Fruit fly (Drosophila melanogaster) Kc167 (cell line): ENCODE measurements around the gene Kmn2.

Experiments used
- Myc ChIP-seq: fragments of >200 bp; optimal IDR thresholded peaks from 2 replicates; lab custom pipeline; 2017; ENCODE audit warnings: missing external identifiers
- Sin3A ChIP-seq: fragments of >200 bp; optimal IDR thresholded peaks from 2 replicates; lab custom pipeline; 2018; ENCODE audit warnings: missing external identifiers
- h ChIP-seq: fragments of >200 bp; optimal IDR thresholded peaks from 3 replicates; lab custom pipeline; 2018; ENCODE audit warnings: missing external identifiers
- insv ChIP-seq: fragments of >200 bp; optimal IDR thresholded peaks from 3 replicates; lab custom pipeline; 2018; ENCODE audit warnings: missing external identifiers
- psq ChIP-seq: fragments of >200 bp; optimal IDR thresholded peaks from 2 replicates; lab custom pipeline; 2017; ENCODE audit warnings: missing external identifiers
- ttk ChIP-seq: sonication (Bioruptor generic); optimal IDR thresholded peaks from 2 replicates; lab custom pipeline; 2017; ENCODE audit warnings: missing external identifiers

The Kmn2 gene

DNA sequence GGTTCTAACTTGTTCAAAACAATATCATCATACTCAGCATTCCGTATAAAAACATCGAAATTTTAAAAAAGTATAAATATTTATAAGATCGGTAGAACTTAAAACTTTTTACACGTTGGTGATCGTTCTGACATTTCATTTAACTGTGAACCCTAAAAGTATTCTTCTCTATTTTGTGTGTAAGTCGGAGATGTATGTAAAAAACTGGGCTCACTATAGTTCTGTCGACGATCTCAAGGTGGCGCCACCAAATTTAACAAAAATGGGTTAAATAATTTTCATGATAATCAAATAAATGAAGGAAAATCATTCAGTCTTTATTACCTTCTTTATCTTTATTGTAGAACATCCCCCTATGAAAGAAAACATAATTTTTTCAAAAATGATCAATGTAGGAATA, 19.7 kb downstream of the Kmn2 start:
- no peak for TF ChIP-seq ttk (lab: Kevin White, UChicago)
- no peak for TF ChIP-seq Sin3A (lab: Kevin White, UChicago)
- TF ChIP-seq psq (lab: Kevin White, UChicago): no peak
- TF ChIP-seq Myc (lab: Kevin White, UChicago): no peak

- no peak for TF ChIP-seq Myc (lab: Kevin White, UChicago)
- no peak for TF ChIP-seq h (lab: Kevin White, UChicago)
- no peak for TF ChIP-seq Sin3A (lab: Kevin White, UChicago)
- no peak for TF ChIP-seq insv (lab: Kevin White, UChicago)
- no peak for TF ChIP-seq ttk (lab: Kevin White, UChicago)
- no peak for TF ChIP-seq psq (lab: Kevin White, UChicago)
Observed at dm6 chr3R:7980222-7980621, 20.9 kb downstream of the Kmn2 start, which contains the start of gene Sfp84E. Gene Sfp84E, minus strand, starts transcription at chr3R:7980322.

- TF ChIP-seq h (lab: Kevin White, UChicago) (no peak), psq (lab: Kevin White, UChicago) (no peak), Sin3A (lab: Kevin White, UChicago) (no peak), insv (lab: Kevin White, UChicago) (no peak), Myc (lab: Kevin White, UChicago) (no peak), ttk (lab: Kevin White, UChicago) (no peak)
Observed at dm6 chr3R:7978379-7979009, 22.6 kb downstream of the Kmn2 start, which contains the start of the genes CD98hc and Os-C. Gene CD98hc, minus strand, starts transcription at chr3R:7978428. Gene Os-C, plus strand, starts transcription at chr3R:7978959.

DNA sequence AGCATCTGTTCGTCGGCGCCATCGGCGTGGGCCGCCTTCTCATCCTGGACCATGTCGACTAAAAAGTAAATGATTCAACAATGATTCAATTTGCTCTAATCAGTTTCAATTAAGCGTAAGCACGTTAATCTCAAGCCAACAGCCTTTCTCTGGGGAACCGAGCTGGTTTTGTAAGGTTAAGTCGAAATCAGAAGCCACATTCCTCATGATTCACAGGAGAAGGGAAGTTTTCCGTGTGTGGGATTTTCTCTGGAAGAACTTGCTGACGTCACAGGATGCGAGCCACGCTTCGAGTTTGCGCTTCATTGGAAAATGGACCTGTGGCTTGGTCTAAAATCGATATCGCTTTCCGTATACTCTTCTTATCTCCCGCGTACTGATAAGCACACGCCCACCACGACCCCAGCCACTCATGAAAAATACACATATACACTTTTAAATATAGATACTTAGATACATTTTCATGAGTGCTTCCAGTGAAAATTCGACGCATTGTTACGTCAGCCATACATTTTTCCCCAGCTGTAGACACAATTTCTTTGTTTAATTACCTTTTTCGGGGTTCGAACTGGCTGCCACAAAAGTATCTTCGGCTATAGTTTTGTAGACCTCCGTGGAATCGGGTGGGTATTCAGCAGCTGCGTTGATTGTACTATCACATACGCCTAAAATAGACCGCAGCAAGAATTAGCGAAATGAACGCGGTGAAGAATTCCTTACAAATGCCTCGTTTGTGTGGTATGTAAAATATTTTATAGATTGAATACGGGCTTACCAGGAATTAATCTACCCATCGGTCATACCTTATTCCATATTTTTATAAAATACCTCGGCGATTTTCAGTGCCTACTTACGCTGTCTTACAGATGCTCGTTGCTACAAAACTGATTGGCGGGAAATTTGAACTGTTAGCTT, 23.8 kb downstream of the Kmn2 start:
- TF ChIP-seq psq (lab: Kevin White, UChicago) (no peak), Myc (lab: Kevin White, UChicago) (no peak), insv (lab: Kevin White, UChicago) (no peak), ttk (lab: Kevin White, UChicago) (no peak), h (lab: Kevin White, UChicago) (no peak)

dm6 chr3R:7973049-7973448, 28.1 kb downstream of the Kmn2 start:
- TF ChIP-seq Sin3A (lab: Kevin White, UChicago) (no peak), h (lab: Kevin White, UChicago) (no peak), Myc (lab: Kevin White, UChicago) (no peak), psq (lab: Kevin White, UChicago) (no peak), insv (lab: Kevin White, UChicago) (no peak), ttk (lab: Kevin White, UChicago) (no peak)

DNA sequence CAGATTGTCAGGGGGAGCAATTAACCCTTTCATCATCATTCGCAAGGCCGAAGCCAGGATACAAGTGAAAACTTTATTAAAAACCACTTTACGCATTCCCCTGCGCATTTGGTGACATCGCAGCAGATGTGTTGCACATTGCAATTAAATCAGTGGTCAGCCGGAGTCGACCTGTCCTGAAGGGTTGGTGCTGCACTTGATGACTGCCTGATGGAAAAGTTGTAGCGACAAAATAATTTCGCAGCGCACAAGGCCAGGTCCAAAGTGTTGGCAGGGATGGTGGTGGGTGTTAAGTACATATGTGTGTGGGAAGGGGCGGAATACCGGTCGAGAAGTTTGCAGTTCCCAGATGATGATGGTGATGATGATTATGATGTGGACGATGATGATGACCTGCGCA, 28.9 kb downstream of the Kmn2 start:
- TF ChIP-seq ttk (lab: Kevin White, UChicago) (no peak), insv (lab: Kevin White, UChicago) (no peak), psq (lab: Kevin White, UChicago) (no peak), Myc (lab: Kevin White, UChicago) (no peak), Sin3A (lab: Kevin White, UChicago) (no peak), h (lab: Kevin White, UChicago) (no peak)

DNA sequence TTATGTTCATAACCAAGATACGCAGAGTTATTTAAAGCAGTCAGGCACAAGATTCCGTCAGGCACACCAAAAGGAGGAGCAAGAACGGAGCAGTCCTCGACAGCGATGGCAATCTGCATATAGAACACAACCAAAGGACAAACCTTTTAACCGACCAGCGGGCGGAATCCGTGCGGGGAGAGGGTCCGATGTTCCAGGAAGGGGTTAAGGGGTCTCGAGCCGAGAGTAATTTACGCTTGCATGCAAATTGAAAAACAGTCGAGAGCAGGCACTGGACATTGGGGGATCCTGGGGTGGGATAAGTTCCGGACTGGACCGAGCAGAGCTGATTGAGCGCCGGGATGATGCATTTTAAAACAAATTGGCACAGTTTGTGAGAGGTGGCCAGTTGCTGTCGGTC, 30.5 kb downstream of the Kmn2 start:
- TF ChIP-seq psq (lab: Kevin White, UChicago): no peak

- TF ChIP-seq Myc (lab: Kevin White, UChicago) (no peak), insv (lab: Kevin White, UChicago) (no peak), Sin3A (lab: Kevin White, UChicago) (no peak), ttk (lab: Kevin White, UChicago) (no peak), psq (lab: Kevin White, UChicago) (no peak), h (lab: Kevin White, UChicago) (no peak)
Observed at dm6 chr3R:7969702-7970175, 31.4 kb downstream of the Kmn2 start.

dm6 chr3R:7968958-7969701, 32.0 kb downstream of the Kmn2 start:
- TF ChIP-seq Sin3A (lab: Kevin White, UChicago) (no peak), h (lab: Kevin White, UChicago) (no peak), psq (lab: Kevin White, UChicago) (no peak), Myc (lab: Kevin White, UChicago) (no peak), insv (lab: Kevin White, UChicago) (no peak), ttk (lab: Kevin White, UChicago) (no peak)

dm6 chr3R:7967801-7968200, 33.3 kb downstream of the Kmn2 start:
- no peak for TF ChIP-seq ttk (lab: Kevin White, UChicago)
- no peak for TF ChIP-seq Sin3A (lab: Kevin White, UChicago)
- no peak for TF ChIP-seq insv (lab: Kevin White, UChicago)
- TF ChIP-seq h (lab: Kevin White, UChicago): no peak
- TF ChIP-seq psq (lab: Kevin White, UChicago): no peak

dm6 chr3R:7967347-7967746, 33.8 kb downstream of the Kmn2 start, which contains the start of gene dsx:
Gene dsx, minus strand, starts transcription at chr3R:7967408.
- TF ChIP-seq Myc (lab: Kevin White, UChicago) (no peak), insv (lab: Kevin White, UChicago) (no peak), ttk (lab: Kevin White, UChicago) (no peak), psq (lab: Kevin White, UChicago) (no peak), Sin3A (lab: Kevin White, UChicago) (no peak), h (lab: Kevin White, UChicago) (no peak)
